Worm (Caenorhabditis elegans): ENCODE data around the gene F20A1.4.

The F20A1.4 gene

DNA sequence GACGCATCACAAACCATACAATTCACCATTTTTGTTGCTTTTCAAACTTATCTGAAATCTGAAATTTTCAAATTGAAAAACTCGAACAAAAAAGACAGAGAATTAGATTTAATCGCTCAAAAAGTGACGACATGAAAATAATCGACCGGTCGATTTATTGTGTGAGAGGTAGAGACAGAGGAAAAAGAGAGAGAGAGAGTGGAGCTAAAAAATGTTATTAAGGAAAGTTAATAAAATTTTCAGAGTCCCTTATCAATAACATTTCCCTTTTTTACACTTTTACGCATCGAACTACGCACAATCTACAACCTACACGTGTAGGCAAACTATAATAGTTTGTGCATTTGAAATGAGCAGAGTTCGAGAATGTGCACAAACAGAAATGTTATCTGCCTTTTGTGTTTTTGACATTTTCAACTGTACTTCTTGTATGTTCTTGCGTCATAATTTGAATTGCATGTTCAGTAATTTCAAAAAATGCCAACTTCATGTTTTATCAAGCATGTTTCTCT lies 24.6 kb downstream of the F20A1.4 start, which contains the start of gene nhr-107 (continued):
- no peak for TF ChIP-seq F26F4.8 (GFP tag; conservative IDR thresholded peaks at IDR 0.05)
- TF ChIP-seq tag-97 (GFP tag; IDR thresholded peaks at IDR 0.05), result no peak
- TF ChIP-seq lin-1 (GFP tag; IDR thresholded peaks at IDR 0.05), result no peak
- no peak for TF ChIP-seq R02D3.7 (tag; optimal IDR thresholded peaks at IDR 0.05)
- no peak for TF ChIP-seq unc-130 (GFP tag; optimal IDR thresholded peaks at IDR 0.05)
- no peak for TF ChIP-seq ZK337.2 (GFP tag; IDR thresholded peaks at IDR 0.05)
- TF ChIP-seq dmd-6 (GFP tag; IDR thresholded peaks at IDR 0.05), result peak; percentile 13
- no peak for TF ChIP-seq ceh-44 (GFP tag; IDR thresholded peaks at IDR 0.05)
- TF ChIP-seq Y105C5A.15 (GFP tag; IDR thresholded peaks at IDR 0.05), result no peak
- no peak for TF ChIP-seq daf-8 (GFP tag; IDR thresholded peaks at IDR 0.05)
- no peak for TF ChIP-seq tra-1 (GFP tag; IDR thresholded peaks at IDR 0.05)
- no peak for TF ChIP-seq Y5F2A.4 (GFP tag; optimal IDR thresholded peaks at IDR 0.05)
- TF ChIP-seq daf-16 (GFP tag; optimal IDR thresholded peaks at IDR 0.05), result no peak
- TF ChIP-seq daf-16 (tag; optimal IDR thresholded peaks at IDR 0.05), result peak; percentile 78
- TF ChIP-seq dpl-1 (GFP tag; optimal IDR thresholded peaks at IDR 0.05), result no peak

DNA sequence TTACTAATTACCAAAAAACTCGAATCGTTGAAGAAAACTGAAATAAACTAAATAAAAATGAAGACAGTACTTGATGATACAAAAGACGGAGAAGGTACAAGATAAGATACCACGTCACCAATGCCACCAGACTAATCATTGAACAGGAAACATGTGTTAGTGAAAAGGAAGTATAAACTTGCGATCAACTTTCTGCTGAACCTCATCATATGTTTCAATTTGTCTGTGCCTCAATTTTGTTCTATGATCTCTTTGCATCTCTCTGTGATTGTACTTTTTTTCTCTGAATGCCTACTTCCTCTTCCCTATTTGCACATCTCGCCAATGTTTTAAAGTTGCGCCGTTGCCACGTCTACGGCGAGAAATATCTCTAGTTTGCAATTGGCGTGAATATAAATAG lies 27.7 kb downstream of the F20A1.4 start:
- TF ChIP-seq hlh-11 (tag; optimal IDR thresholded peaks at IDR 0.05), result peak; percentile 58
- TF ChIP-seq hif-1 (tag; optimal IDR thresholded peaks at IDR 0.05), result peak in 1 of 2 experiments; percentile 49
- TF ChIP-seq nhr-10 (tag; optimal IDR thresholded peaks at IDR 0.05), result peak; percentile 80
- TF ChIP-seq Y48G9A.11 (GFP tag; IDR thresholded peaks at IDR 0.05), result no peak
- no peak for TF ChIP-seq madf-9 (GFP tag; conservative IDR thresholded peaks at IDR 0.05)
- TF ChIP-seq mep-1 (tag; optimal IDR thresholded peaks at IDR 0.05), result peak; percentile 14
- TF ChIP-seq F49E8.2 (tag; optimal IDR thresholded peaks at IDR 0.05; ENCODE audit: borderline replicate concordance), result no peak
- TF ChIP-seq Y75B8A.6 (GFP tag; IDR thresholded peaks at IDR 0.05), result no peak
- TF ChIP-seq dve-1 (tag; optimal IDR thresholded peaks at IDR 0.05; ENCODE audit: insufficient read depth), result peak; percentile 77
- peak; percentile 41 for TF ChIP-seq nhr-6 (tag; optimal IDR thresholded peaks at IDR 0.05)
- peak in 1 of 2 experiments; percentile 27 for TF ChIP-seq lsy-2 (tag; optimal IDR thresholded peaks at IDR 0.05)
- TF ChIP-seq dmd-9 (GFP tag; IDR thresholded peaks at IDR 0.05), result no peak
- TF ChIP-seq lin-38 (GFP tag; IDR thresholded peaks at IDR 0.05), result no peak
- no peak for TF ChIP-seq F37D6.2 (tag; optimal IDR thresholded peaks at IDR 0.05)
- TF ChIP-seq rbr-2 (tag; optimal IDR thresholded peaks at IDR 0.05), result no peak
- peak; percentile 1 for TF ChIP-seq T20F7.1 (GFP tag; optimal IDR thresholded peaks at IDR 0.05)
- TF ChIP-seq zfp-2 (tag; optimal IDR thresholded peaks at IDR 0.05), result no peak
- TF ChIP-seq nhr-237 (tag; optimal IDR thresholded peaks at IDR 0.05), result no peak
- TF ChIP-seq ZK546.5 (tag; optimal IDR thresholded peaks at IDR 0.05), result no peak
- no peak for TF ChIP-seq madf-5 (GFP tag; IDR thresholded peaks at IDR 0.05)
- TF ChIP-seq nhr-77 (tag; optimal IDR thresholded peaks at IDR 0.05), result no peak
- no peak for TF ChIP-seq Y5F2A.4 (GFP tag; optimal IDR thresholded peaks at IDR 0.05)
- TF ChIP-seq duxl-1 (tag; optimal IDR thresholded peaks at IDR 0.05; ENCODE audit: poor library complexity), result no peak
- TF ChIP-seq dpl-1 (GFP tag; optimal IDR thresholded peaks at IDR 0.05), result peak; percentile 17
- TF ChIP-seq pqm-1 (tag; optimal IDR thresholded peaks at IDR 0.05), result peak; percentile 5
- TF ChIP-seq unc-130 (GFP tag; optimal IDR thresholded peaks at IDR 0.05), result no peak
- no peak for TF ChIP-seq dmd-8 (GFP tag; IDR thresholded peaks at IDR 0.05)
- TF ChIP-seq zfp-3 (GFP tag; conservative IDR thresholded peaks at IDR 0.05), result no peak
- TF ChIP-seq nhr-28 (tag; optimal IDR thresholded peaks at IDR 0.05), result peak; percentile 84
- TF ChIP-seq aha-1 (tag), result no peak
- TF ChIP-seq daf-16 (GFP tag; optimal IDR thresholded peaks at IDR 0.05), result no peak
- peak; percentile 27 for TF ChIP-seq daf-16 (tag; optimal IDR thresholded peaks at IDR 0.05)
- no peak for TF ChIP-seq F10B5.3 (tag; optimal IDR thresholded peaks at IDR 0.05)
- peak; percentile 73 for TF ChIP-seq nhr-48 (tag; optimal IDR thresholded peaks at IDR 0.05)
- TF ChIP-seq mxl-3 (GFP tag; optimal IDR thresholded peaks at IDR 0.05), result peak; percentile 4
- TF ChIP-seq R02D3.7 (tag; optimal IDR thresholded peaks at IDR 0.05), result no peak
- TF ChIP-seq mes-2 (tag; optimal IDR thresholded peaks at IDR 0.05; ENCODE audit: poor library complexity, severe bottlenecking), result peak; percentile 18
- TF ChIP-seq hmg-1.1 (GFP tag; IDR thresholded peaks at IDR 0.05), result no peak
- no peak for TF ChIP-seq ces-1 (GFP tag; optimal IDR thresholded peaks at IDR 0.05)
- no peak for TF ChIP-seq attf-4 (tag; optimal IDR thresholded peaks at IDR 0.05)

All from whole organism, L4 larva.